Fruit fly (Drosophila melanogaster): ENCODE measurements around the gene Brd.

Brd gene

dm6 chr3L:14972625-14973250 is at the start of gene Brd:
Gene Brd (plus strand): TSS chr3L:14972667.
- no peak for TF ChIP-seq Sin3A (optimal IDR thresholded peaks at IDR 0.05)
- no peak for TF ChIP-seq psq (optimal IDR thresholded peaks at IDR 0.05)
- TF ChIP-seq insv (optimal IDR thresholded peaks at IDR 0.05): no peak
- TF ChIP-seq ttk (optimal IDR thresholded peaks at IDR 0.05): no peak
- TF ChIP-seq Myc (optimal IDR thresholded peaks at IDR 0.05): no peak
- no peak for TF ChIP-seq h (optimal IDR thresholded peaks at IDR 0.05)

- TF ChIP-seq psq (optimal IDR thresholded peaks at IDR 0.05) (no peak), h (optimal IDR thresholded peaks at IDR 0.05) (no peak), Sin3A (optimal IDR thresholded peaks at IDR 0.05) (no peak), insv (optimal IDR thresholded peaks at IDR 0.05) (no peak), ttk (optimal IDR thresholded peaks at IDR 0.05) (no peak), Myc (optimal IDR thresholded peaks at IDR 0.05) (no peak)
Measured at dm6 chr3L:14925602-14926001, 46.9 kb upstream of the Brd start.

dm6 chr3L:14942769-14943168 is 29.7 kb upstream of the Brd start:
- TF ChIP-seq insv (optimal IDR thresholded peaks at IDR 0.05) (no peak), psq (optimal IDR thresholded peaks at IDR 0.05) (no peak), Sin3A (optimal IDR thresholded peaks at IDR 0.05) (no peak), h (optimal IDR thresholded peaks at IDR 0.05) (no peak), ttk (optimal IDR thresholded peaks at IDR 0.05) (no peak), Myc (optimal IDR thresholded peaks at IDR 0.05) (no peak)

dm6 chr3L:14944231-14944630 is 28.2 kb upstream of the Brd start, which contains the start of gene CG13465:
Gene CG13465 (minus strand): TSS chr3L:14944331.
- TF ChIP-seq Myc (optimal IDR thresholded peaks at IDR 0.05) (no peak), insv (optimal IDR thresholded peaks at IDR 0.05) (no peak), h (optimal IDR thresholded peaks at IDR 0.05) (no peak), Sin3A (optimal IDR thresholded peaks at IDR 0.05) (no peak), psq (optimal IDR thresholded peaks at IDR 0.05) (no peak), ttk (optimal IDR thresholded peaks at IDR 0.05) (no peak)

dm6 chr3L:14945961-14946466 is 26.5 kb upstream of the Brd start, which contains the start of gene BobA:
Gene BobA (minus strand): TSS chr3L:14946125.
- TF ChIP-seq psq (optimal IDR thresholded peaks at IDR 0.05): no peak
- TF ChIP-seq insv (optimal IDR thresholded peaks at IDR 0.05): no peak
- no peak for TF ChIP-seq h (optimal IDR thresholded peaks at IDR 0.05)
- TF ChIP-seq ttk (optimal IDR thresholded peaks at IDR 0.05): no peak
- TF ChIP-seq Sin3A (optimal IDR thresholded peaks at IDR 0.05): no peak
- no peak for TF ChIP-seq Myc (optimal IDR thresholded peaks at IDR 0.05)

- TF ChIP-seq insv (optimal IDR thresholded peaks at IDR 0.05): no peak
Measured at dm6 chr3L:14949943-14950342, 22.5 kb upstream of the Brd start.

- TF ChIP-seq psq (optimal IDR thresholded peaks at IDR 0.05) (no peak), ttk (optimal IDR thresholded peaks at IDR 0.05) (no peak), insv (optimal IDR thresholded peaks at IDR 0.05) (no peak), h (optimal IDR thresholded peaks at IDR 0.05) (no peak), Myc (optimal IDR thresholded peaks at IDR 0.05) (no peak), Sin3A (optimal IDR thresholded peaks at IDR 0.05) (no peak)
Measured at dm6 chr3L:14952858-14953669, 19.4 kb upstream of the Brd start.

- TF ChIP-seq insv (optimal IDR thresholded peaks at IDR 0.05) (no peak), ttk (optimal IDR thresholded peaks at IDR 0.05) (no peak), h (optimal IDR thresholded peaks at IDR 0.05) (no peak)
Measured at dm6 chr3L:14956288-14957032, 16.0 kb upstream of the Brd start.

- no peak for TF ChIP-seq Myc (optimal IDR thresholded peaks at IDR 0.05)
Measured at dm6 chr3L:14957033-14957328, 15.5 kb upstream of the Brd start.

- no peak for TF ChIP-seq Myc (optimal IDR thresholded peaks at IDR 0.05)
- no peak for TF ChIP-seq h (optimal IDR thresholded peaks at IDR 0.05)
- TF ChIP-seq insv (optimal IDR thresholded peaks at IDR 0.05): no peak
- TF ChIP-seq psq (optimal IDR thresholded peaks at IDR 0.05): no peak
- TF ChIP-seq Sin3A (optimal IDR thresholded peaks at IDR 0.05): no peak
- no peak for TF ChIP-seq ttk (optimal IDR thresholded peaks at IDR 0.05)
Measured at dm6 chr3L:14958613-14959327, 13.7 kb upstream of the Brd start.

dm6 chr3L:14960549-14960948 is 11.9 kb upstream of the Brd start:
- no peak for TF ChIP-seq ttk (optimal IDR thresholded peaks at IDR 0.05)
- TF ChIP-seq Sin3A (optimal IDR thresholded peaks at IDR 0.05): no peak
- no peak for TF ChIP-seq h (optimal IDR thresholded peaks at IDR 0.05)
- no peak for TF ChIP-seq insv (optimal IDR thresholded peaks at IDR 0.05)
- TF ChIP-seq psq (optimal IDR thresholded peaks at IDR 0.05): no peak
- no peak for TF ChIP-seq Myc (optimal IDR thresholded peaks at IDR 0.05)

dm6 chr3L:14961027-14961426 is 11.4 kb upstream of the Brd start:
- TF ChIP-seq psq (optimal IDR thresholded peaks at IDR 0.05) (no peak), Sin3A (optimal IDR thresholded peaks at IDR 0.05) (no peak), h (optimal IDR thresholded peaks at IDR 0.05) (no peak)

All from Kc167 (cell line).